Fruit fly (Drosophila melanogaster) whole organism, embryonic: ENCODE measurements around the gene Prx4.

Source experiments
- ATbp ChIP-seq: fragments of 200-800 bp; sonication (Bioruptor generic); optimal IDR thresholded peaks from 2 replicates; lab custom pipeline; 2017; ENCODE audit warnings: missing biosample characterization, mild to moderate bottlenecking, missing genetic modification characterization, missing genetic modification reagents
- Awh ChIP-seq: fragments of 200-800 bp; sonication (Bioruptor generic); IDR thresholded peaks from 2 replicates; pipeline ENCODE4, ENCODE4 v1.3.6; 2022; ENCODE audit warnings: missing biosample characterization, missing genetic modification characterization
- CG13123 ChIP-seq: fragments of 200-800 bp; sonication (Bioruptor generic); optimal IDR thresholded peaks from 2 replicates; lab custom pipeline; 2016; ENCODE audit warnings: missing biosample characterization, missing genetic modification characterization
- CG15011 ChIP-seq: fragments of 200-800 bp; sonication (Bioruptor generic); optimal IDR thresholded peaks from 3 replicates; lab custom pipeline; 2018; ENCODE audit warnings: missing biosample characterization, mild to moderate bottlenecking, missing genetic modification characterization
- CG15479 ChIP-seq: fragments of 200-800 bp; sonication (Bioruptor generic); optimal IDR thresholded peaks from 3 replicates; lab custom pipeline; 2019; ENCODE audit warnings: missing biosample characterization, mild to moderate bottlenecking, missing genetic modification characterization, moderate library complexity
- CG17802 ChIP-seq: fragments of 200-800 bp; sonication (Bioruptor generic); optimal IDR thresholded peaks from 2 replicates; lab custom pipeline; 2018; ENCODE audit warnings: missing biosample characterization, mild to moderate bottlenecking, missing genetic modification characterization, moderate library complexity
- CG18011 ChIP-seq: fragments of 200-800 bp; sonication (Bioruptor generic); optimal IDR thresholded peaks from 2 replicates; lab custom pipeline; 2017; ENCODE audit warnings: missing biosample characterization, missing genetic modification characterization, mild to moderate bottlenecking, moderate library complexity, missing genotype
- CG18764 ChIP-seq: fragments of 200-800 bp; sonication (Bioruptor generic); optimal IDR thresholded peaks from 3 replicates; lab custom pipeline; 2016; ENCODE audit warnings: missing biosample characterization, missing genetic modification characterization
- CG2678 ChIP-seq: fragments of 200-800 bp; sonication (Bioruptor generic); optimal IDR thresholded peaks from 3 replicates; lab custom pipeline; 2019; ENCODE audit warnings: missing biosample characterization, mild to moderate bottlenecking, missing genetic modification characterization, moderate library complexity
- CG31441 ChIP-seq: fragments of 200-800 bp; sonication (Bioruptor generic); IDR thresholded peaks from 2 replicates; pipeline ENCODE4 v1.3.6; 2022; ENCODE audit warnings: missing biosample characterization, missing genetic modification characterization
- CG3281 ChIP-seq: fragments of 200-800 bp; sonication (Bioruptor generic); optimal IDR thresholded peaks from 3 replicates; lab custom pipeline; 2017; ENCODE audit warnings: missing biosample characterization, mild to moderate bottlenecking, missing genetic modification characterization
- CG3726 ChIP-seq: fragments of 200-800 bp; sonication (Bioruptor generic); IDR thresholded peaks from 3 replicates; pipeline ENCODE4, ENCODE4 v1.3.6; 2022; ENCODE audit warnings: missing biosample characterization, missing genetic modification characterization
- CG3995 ChIP-seq: fragments of 200-800 bp; sonication (Bioruptor generic); optimal IDR thresholded peaks from 3 replicates; lab custom pipeline; 2016; ENCODE audit warnings: missing biosample characterization, missing genetic modification characterization
- CG4820 ChIP-seq: fragments of 200-800 bp; sonication (Bioruptor generic); optimal IDR thresholded peaks from 3 replicates; lab custom pipeline; 2016; ENCODE audit warnings: missing biosample characterization, missing genetic modification characterization
- CG6175 ChIP-seq: fragments of 200-800 bp; sonication (Bioruptor generic); IDR thresholded peaks from 3 replicates; pipeline ENCODE4 v1.3.6; 2022; ENCODE audit warnings: missing biosample characterization, missing genetic modification characterization
- CG6683 ChIP-seq: fragments of 200-800 bp; sonication (Bioruptor generic); optimal IDR thresholded peaks from 2 replicates; lab custom pipeline; 2017; ENCODE audit warnings: missing biosample characterization, mild to moderate bottlenecking, missing genetic modification characterization, missing genetic modification reagents
- CG6813 ChIP-seq: fragments of 200-800 bp; sonication (Bioruptor generic); optimal IDR thresholded peaks from 2 replicates; lab custom pipeline; 2017; ENCODE audit warnings: missing biosample characterization, missing genetic modification characterization, mild to moderate bottlenecking, moderate library complexity, missing genetic modification reagents
- CG8388 ChIP-seq: fragments of 200-800 bp; sonication (Bioruptor generic); optimal IDR thresholded peaks from 2 replicates; lab custom pipeline; 2019; ENCODE audit warnings: missing biosample characterization, mild to moderate bottlenecking, missing genetic modification characterization, moderate library complexity
- CoRest ChIP-seq: fragments of 200-800 bp; sonication (Bioruptor generic); optimal IDR thresholded peaks from 3 replicates; lab custom pipeline; 2018; ENCODE audit warnings: missing biosample characterization, mild to moderate bottlenecking, missing genetic modification characterization, moderate library complexity
- CrebB ChIP-seq: fragments of 200-800 bp; sonication (Bioruptor generic); optimal IDR thresholded peaks from 3 replicates; lab custom pipeline; 2018; ENCODE audit warnings: missing biosample characterization, mild to moderate bottlenecking, missing genetic modification characterization
- E2f1 ChIP-seq: fragments of 200-800 bp; sonication (Bioruptor generic); IDR thresholded peaks from 2 replicates; pipeline ENCODE4 v1.3.6; 2022; ENCODE audit warnings: missing biosample characterization, missing genetic modification characterization
- Fer1 ChIP-seq: fragments of 200-800 bp; sonication (Bioruptor generic); optimal IDR thresholded peaks from 2 replicates; lab custom pipeline; 2017; ENCODE audit warnings: missing biosample characterization, mild to moderate bottlenecking, missing genetic modification characterization
- HLHmδ ChIP-seq: fragments of 200-800 bp; sonication (Bioruptor generic); optimal IDR thresholded peaks from 2 replicates; lab custom pipeline; 2018; ENCODE audit warnings: missing biosample characterization, mild to moderate bottlenecking, missing genetic modification characterization, moderate library complexity
- Hmr ChIP-seq: fragments of 200-800 bp; sonication (Bioruptor generic); optimal IDR thresholded peaks from 3 replicates; lab custom pipeline; 2017; ENCODE audit warnings: mild to moderate bottlenecking, missing biosample characterization, missing genetic modification reagents, missing genetic modification characterization
- MBD-R2 ChIP-seq: fragments of 200-800 bp; sonication (Bioruptor generic); IDR thresholded peaks from 2 replicates; pipeline ENCODE4 v1.3.6; 2022; ENCODE audit warnings: missing biosample characterization, missing genetic modification characterization
- NC2α ChIP-seq: fragments of 200-800 bp; sonication (Bioruptor generic); optimal IDR thresholded peaks from 2 replicates; lab custom pipeline; 2016; ENCODE audit warnings: missing biosample characterization, missing genetic modification characterization
- Opbp ChIP-seq: fragments of 200-800 bp; sonication (Bioruptor generic); IDR thresholded peaks from 3 replicates; pipeline ENCODE4 v1.3.6; 2022; ENCODE audit warnings: missing biosample characterization, missing genetic modification characterization; ENCODE audit not compliant: partially characterized antibody
- bcd ChIP-seq: fragments of 200-800 bp; sonication (Bioruptor generic); optimal IDR thresholded peaks from 2 replicates; lab custom pipeline; 2017; ENCODE audit warnings: missing biosample characterization, mild to moderate bottlenecking, missing genetic modification characterization
- chif ChIP-seq, 2 experiments: fragments of 200-800 bp; sonication (Bioruptor generic); optimal IDR thresholded peaks; 3 replicates each; lab custom pipeline; 2016; ENCODE audit warnings: missing biosample characterization in 2 of 2, missing genetic modification characterization in 2 of 2
- disco-r ChIP-seq: fragments of 200-800 bp; sonication (Bioruptor generic); optimal IDR thresholded peaks from 2 replicates; lab custom pipeline; 2016; ENCODE audit warnings: missing biosample characterization, missing genetic modification characterization
- ewg ChIP-seq: fragments of 200-800 bp; sonication (Bioruptor generic); optimal IDR thresholded peaks from 3 replicates; lab custom pipeline; 2017; ENCODE audit warnings: mild to moderate bottlenecking, missing biosample characterization, missing genetic modification reagents, missing genetic modification characterization
- fd102C ChIP-seq: fragments of 200-800 bp; sonication (Bioruptor generic); optimal IDR thresholded peaks from 2 replicates; lab custom pipeline; 2018; ENCODE audit warnings: missing biosample characterization, mild to moderate bottlenecking, missing genetic modification characterization, moderate library complexity
- grau ChIP-seq: fragments of 200-800 bp; optimal IDR thresholded peaks from 3 replicates; lab custom pipeline; 2019; ENCODE audit warnings: missing biosample characterization, mild to moderate bottlenecking, missing genetic modification characterization, moderate library complexity
- grn ChIP-seq: fragments of 200-800 bp; sonication (Bioruptor generic); optimal IDR thresholded peaks from 3 replicates; lab custom pipeline; 2017; ENCODE audit warnings: missing biosample characterization, missing genetic modification characterization
- hb ChIP-seq: fragments of 200-800 bp; sonication (Bioruptor generic); IDR thresholded peaks from 3 replicates; pipeline ENCODE4 v1.3.6; 2022; ENCODE audit warnings: missing biosample characterization, missing genetic modification characterization; ENCODE audit not compliant: partially characterized antibody
- inv ChIP-seq: fragments of 200-800 bp; sonication (Bioruptor generic); IDR thresholded peaks from 2 replicates; pipeline ENCODE4 v1.3.6; 2022; ENCODE audit warnings: missing biosample characterization, missing genetic modification characterization; ENCODE audit not compliant: partially characterized antibody
- nerfin-1 ChIP-seq: fragments of 200-800 bp; sonication (Bioruptor generic); optimal IDR thresholded peaks from 3 replicates; lab custom pipeline; 2019; ENCODE audit warnings: missing biosample characterization, mild to moderate bottlenecking, missing genetic modification characterization, moderate library complexity
- pan ChIP-seq, 4 experiments: fragments of >200 bp in 3 of 4; fragments of 200-800 bp in 1 of 4; sonication (Bioruptor generic) in 1 of 4; optimal IDR thresholded peaks in 3 of 4; IDR thresholded peaks in 1 of 4; 2 replicates each; pipeline versions ENCODE4 v1.3.6 to Lab custom; 2017 to 2022; ENCODE audit warnings: missing biosample characterization in 2 of 4, missing genetic modification characterization in 2 of 4, mixed read lengths in 1 of 4
- prd ChIP-seq, 3 experiments: fragments of >200 bp in 2 of 3; fragments of 200-800 bp in 1 of 3; sonication (Bioruptor generic) in 1 of 3; optimal IDR thresholded peaks in 2 of 3; IDR thresholded peaks in 1 of 3; 2 replicates in 2 of 3; 3 replicates in 1 of 3; pipeline versions ENCODE4 v1.3.6 to Lab custom; 2017 to 2022; ENCODE audit warnings: missing biosample characterization in 1 of 3, missing genetic modification characterization in 1 of 3
- rib ChIP-seq: fragments of 200-800 bp; sonication (Bioruptor generic); IDR thresholded peaks from 2 replicates; pipeline ENCODE4 v1.3.6; 2022; ENCODE audit warnings: missing biosample characterization, missing genetic modification characterization
- schlank ChIP-seq: fragments of 200-800 bp; sonication (Bioruptor generic); optimal IDR thresholded peaks from 2 replicates; lab custom pipeline; 2018; ENCODE audit warnings: missing biosample characterization, mild to moderate bottlenecking, missing genetic modification characterization
- seq ChIP-seq: fragments of 200-800 bp; sonication (Bioruptor generic); IDR thresholded peaks from 2 replicates; pipeline ENCODE4 v1.3.6; 2022; ENCODE audit warnings: missing biosample characterization, missing genetic modification characterization
- tgo ChIP-seq: fragments of 200-800 bp; sonication (Bioruptor generic); IDR thresholded peaks from 3 replicates; pipeline ENCODE4 v1.3.6; 2022; ENCODE audit warnings: missing biosample characterization, missing genetic modification characterization
- tll ChIP-seq, 2 experiments: fragments of 200-800 bp in 1 of 2; fragments of >200 bp in 1 of 2; sonication (Bioruptor generic) in 1 of 2; optimal IDR thresholded peaks; 2 replicates each; lab custom pipeline; 2017 to 2019; ENCODE audit warnings: missing biosample characterization in 2 of 2, missing genetic modification characterization in 2 of 2, mild to moderate bottlenecking in 1 of 2, moderate library complexity in 1 of 2
- vvl ChIP-seq: fragments of 200-800 bp; sonication (Bioruptor generic); IDR thresholded peaks from 2 replicates; pipeline ENCODE4 v1.3.6; 2022; ENCODE audit warnings: missing biosample characterization, missing genetic modification characterization
- wek ChIP-seq: fragments of 200-800 bp; sonication (Bioruptor generic); optimal IDR thresholded peaks from 3 replicates; lab custom pipeline; 2018; ENCODE audit warnings: missing biosample characterization, mild to moderate bottlenecking, missing genetic modification characterization, moderate library complexity

Gene Prx4

DNA sequence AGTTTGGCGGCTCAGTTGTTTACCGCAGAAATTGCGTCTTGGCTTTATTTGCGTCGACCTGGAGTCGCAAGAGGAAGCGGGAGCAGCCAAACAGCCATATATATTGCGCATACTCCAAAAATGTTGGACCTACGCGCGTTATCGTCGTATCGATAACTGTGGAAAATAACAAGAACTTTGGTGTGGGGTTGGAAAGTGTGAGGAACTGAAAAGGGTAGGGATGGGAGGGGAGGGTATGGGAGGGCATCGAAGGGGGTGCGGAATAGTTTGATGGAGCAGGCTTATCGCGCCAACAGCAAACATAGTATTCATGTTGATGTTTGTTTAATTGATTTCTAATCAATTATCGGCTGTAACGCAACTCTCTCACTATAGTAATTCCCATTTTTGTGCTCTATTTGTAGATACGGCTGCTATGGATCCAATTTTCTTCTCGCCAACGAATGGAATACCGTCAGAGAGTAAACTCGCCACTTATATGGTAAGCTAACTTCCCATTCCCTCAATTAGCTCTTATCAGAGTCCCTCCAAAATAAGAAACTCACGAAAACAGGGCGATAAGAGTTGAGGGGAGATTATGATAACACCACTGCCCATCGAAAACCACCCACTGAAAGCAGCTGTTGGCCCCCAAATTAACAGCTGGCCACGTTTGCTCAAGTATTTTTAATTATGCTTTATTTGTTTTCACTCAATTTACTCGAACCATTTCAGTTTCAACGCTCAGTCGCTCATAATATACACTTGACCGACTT, 41.3 kb downstream of the Prx4 start (continued):
- TF ChIP-seq pan (optimal IDR thresholded peaks at IDR 0.05; lab: Kevin White, UChicago), result no peak
- peak in 1 of 2 experiments; percentile 11 for TF ChIP-seq pan (GFP tag; optimal IDR thresholded peaks at IDR 0.05 in 1 of 2, IDR thresholded peaks at IDR 0.05 in 1 of 2)
- TF ChIP-seq prd (optimal IDR thresholded peaks at IDR 0.05; lab: Kevin White, UChicago), result no peak
- TF ChIP-seq prd (GFP tag; IDR thresholded peaks at IDR 0.05; lab: Robert Waterston, UW), result no peak
- peak; percentile 19 for TF ChIP-seq grau
- peak; percentile 50 for TF ChIP-seq schlank (tag; lab: Kevin White, UChicago)
- TF ChIP-seq CG6813 (GFP tag; lab: Kevin White, UChicago), result peak; percentile 87
- TF ChIP-seq NC2α (GFP tag; lab: Kevin White, UChicago), result peak; percentile 46
- 0 out of 3 replicates have a peak, but pooled peaks have one; percentile 50 for TF ChIP-seq CG3726 (GFP tag; lab: Robert Waterston, UW)
- TF ChIP-seq vvl, result peak; percentile 69
- TF ChIP-seq CG4820, result peak; percentile 59
- peak; percentile 43 for TF ChIP-seq CG6683 (GFP tag; lab: Kevin White, UChicago)
- TF ChIP-seq ATbp (GFP tag; lab: Kevin White, UChicago), result peak; percentile 75
- no peak for TF ChIP-seq CG3995
- TF ChIP-seq CG15479 (GFP tag; lab: Kevin White, UChicago), result no peak
- no peak for TF ChIP-seq CG6175
- TF ChIP-seq tll (GFP tag; optimal IDR thresholded peaks at IDR 0.05; lab: Kevin White, UChicago), result no peak
- TF ChIP-seq CG2678 (tag; lab: Kevin White, UChicago), result peak; percentile 68
- peak; percentile 67 for TF ChIP-seq ewg (GFP tag; lab: Kevin White, UChicago)
- peak; percentile 44; the same call in 1 of the 2 replicates for TF ChIP-seq CG31441 (GFP tag; lab: Robert Waterston, UW)
- peak; percentile 36 for TF ChIP-seq CG18764 (GFP tag; lab: Kevin White, UChicago)
- peak; percentile 13 to 28 for TF ChIP-seq chif (GFP tag; optimal IDR thresholded peaks at IDR 0.05; lab: Kevin White, UChicago)
- TF ChIP-seq bcd, result peak; percentile 27
- peak; percentile 61; the same call in 1 of the 2 replicates for TF ChIP-seq seq (GFP tag; lab: Robert Waterston, UW)
- no peak for TF ChIP-seq CG18011 (GFP tag; lab: Kevin White, UChicago)
- TF ChIP-seq Fer1, result peak; percentile 58
- peak; percentile 97 for TF ChIP-seq grn
- no peak for TF ChIP-seq MBD-R2
- TF ChIP-seq CG17802 (tag; lab: Kevin White, UChicago), result no peak
- peak; percentile 20 for TF ChIP-seq CG15011 (GFP tag; lab: Kevin White, UChicago)
- peak; percentile 46 for TF ChIP-seq Hmr (GFP tag; lab: Kevin White, UChicago)
- peak; percentile 63 for TF ChIP-seq rib (GFP tag; lab: Robert Waterston, UW)
- TF ChIP-seq nerfin-1 (tag; lab: Kevin White, UChicago), result peak; percentile 44
- peak; percentile 53 for TF ChIP-seq wek (GFP tag; lab: Kevin White, UChicago)
- TF ChIP-seq CrebB (tag; lab: Kevin White, UChicago), result peak; percentile 78
- no peak for TF ChIP-seq fd102C (GFP tag; lab: Kevin White, UChicago)
- peak; percentile 84 for TF ChIP-seq Awh (GFP tag; lab: Robert Waterston, UW)
- TF ChIP-seq E2f1 (GFP tag; lab: Robert Waterston, UW), result peak; percentile 48; the same call in 1 of the 2 replicates
- TF ChIP-seq CG3281, result peak; percentile 61
- no peak for TF ChIP-seq Opbp (GFP tag; lab: Robert Waterston, UW)
- TF ChIP-seq inv (GFP tag; lab: Robert Waterston, UW), result no peak
- no peak for TF ChIP-seq CoRest (tag; lab: Kevin White, UChicago)
- TF ChIP-seq disco-r (GFP tag; lab: Kevin White, UChicago), result no peak
- TF ChIP-seq hb (GFP tag; lab: Robert Waterston, UW), result no peak
- peak; percentile 93 for TF ChIP-seq HLHmδ (GFP tag; lab: Kevin White, UChicago)
- no peak for TF ChIP-seq tgo
- peak; percentile 39 for TF ChIP-seq CG13123 (GFP tag; lab: Kevin White, UChicago)
- TF ChIP-seq CG8388 (GFP tag; lab: Kevin White, UChicago), result peak; percentile 10
